Worm (Caenorhabditis elegans) whole organism, L2 larva: ENCODE data around the gene elpc-3.

Experiments used
- F13H6.1 ChIP-seq: sonication (generic microtip); optimal IDR thresholded peaks from 2 replicates; lab custom pipeline; 2016; ENCODE audit warnings: missing genetic modification characterization, missing compliant biosample characterization
- R02D3.7 ChIP-seq: fragments of 150-350 bp; optimal IDR thresholded peaks from 2 replicates; lab custom pipeline; 2014; ENCODE audit warnings: missing biosample characterization, missing genetic modification characterization
- Y55F3AM.14 ChIP-seq: fragments of 200-800 bp; sonication (Bioruptor generic); optimal IDR thresholded peaks from 2 replicates; lab custom pipeline; 2018; ENCODE audit warnings: mild to moderate bottlenecking, missing genetic modification characterization, missing compliant biosample characterization
- ZK546.5 ChIP-seq: sonication (generic microtip); optimal IDR thresholded peaks from 2 replicates; lab custom pipeline; 2017; ENCODE audit warnings: missing biosample characterization, missing genetic modification characterization
- alr-1 ChIP-seq: fragments of 150-350 bp; optimal IDR thresholded peaks from 2 replicates; lab custom pipeline; 2014; ENCODE audit warnings: missing biosample characterization, missing genetic modification characterization
- aly-2 ChIP-seq: fragments of 150-350 bp; optimal IDR thresholded peaks from 2 replicates; lab custom pipeline; 2014; ENCODE audit warnings: missing biosample characterization, missing genetic modification characterization
- ama-1 ChIP-seq: fragments of 150-350 bp; optimal IDR thresholded peaks from 2 replicates; lab custom pipeline; 2018; ENCODE audit warnings: inconsistent platforms
- blmp-1 ChIP-seq: sonication (generic microtip); optimal IDR thresholded peaks from 2 replicates; lab custom pipeline; 2017; ENCODE audit warnings: missing genetic modification characterization, mild to moderate bottlenecking, missing compliant biosample characterization, antibody characterized with exemption, moderate library complexity; ENCODE audit not compliant: insufficient read depth
- ceh-16 ChIP-seq: fragments of 150-350 bp; optimal IDR thresholded peaks from 2 replicates; lab custom pipeline; 2014; ENCODE audit warnings: missing biosample characterization, missing genetic modification characterization
- ceh-82 ChIP-seq: fragments of 150-350 bp; optimal IDR thresholded peaks from 2 replicates; lab custom pipeline; 2014; ENCODE audit warnings: missing biosample characterization, missing genetic modification characterization
- crh-2 ChIP-seq: sonication (generic microtip); optimal IDR thresholded peaks from 2 replicates; lab custom pipeline; 2017; ENCODE audit warnings: missing biosample characterization, missing genetic modification characterization
- elt-3 ChIP-seq: sonication (generic microtip); optimal IDR thresholded peaks from 2 replicates; lab custom pipeline; 2017; ENCODE audit warnings: missing biosample characterization, missing genetic modification characterization
- fos-1 ChIP-seq: fragments of 150-350 bp; optimal IDR thresholded peaks from 2 replicates; lab custom pipeline; 2014; ENCODE audit warnings: missing biosample characterization, missing genetic modification characterization
- gmeb-1 ChIP-seq: fragments of 150-350 bp; optimal IDR thresholded peaks from 2 replicates; lab custom pipeline; 2014; ENCODE audit warnings: missing biosample characterization, missing genetic modification characterization
- lin-11 ChIP-seq: fragments of 150-350 bp; sonication (generic microtip); optimal IDR thresholded peaks from 2 replicates; lab custom pipeline; 2014; ENCODE audit warnings: missing biosample characterization, missing genetic modification characterization, inconsistent platforms, mixed read lengths
- lin-13 ChIP-seq: fragments of 150-350 bp; optimal IDR thresholded peaks from 2 replicates; lab custom pipeline; 2014; ENCODE audit warnings: missing biosample characterization, missing genetic modification reagents, missing genetic modification characterization
- lin-39 ChIP-seq: fragments of 150-350 bp; optimal IDR thresholded peaks from 2 replicates; lab custom pipeline; 2014; ENCODE audit warnings: missing biosample characterization, missing genetic modification reagents, missing genetic modification characterization
- lsy-2 ChIP-seq, 2 experiments: fragments of 150-350 bp in 1 of 2; sonication (generic microtip) in 1 of 2; optimal IDR thresholded peaks; 2 replicates each; lab custom pipeline; 2014 to 2017; ENCODE audit warnings: missing biosample characterization in 2 of 2, missing genetic modification characterization in 2 of 2
- mbf-1 ChIP-seq: sonication (generic microtip); optimal IDR thresholded peaks from 2 replicates; lab custom pipeline; 2017; ENCODE audit warnings: missing biosample characterization, missing genetic modification characterization
- nhr-10 ChIP-seq: sonication (generic microtip); optimal IDR thresholded peaks from 2 replicates; lab custom pipeline; 2017; ENCODE audit warnings: missing biosample characterization, missing genetic modification characterization
- nhr-11 ChIP-seq: fragments of 150-350 bp; optimal IDR thresholded peaks from 2 replicates; lab custom pipeline; 2014; ENCODE audit warnings: missing biosample characterization, missing genetic modification characterization
- nhr-129 ChIP-seq: fragments of 150-350 bp; optimal IDR thresholded peaks from 2 replicates; lab custom pipeline; 2014; ENCODE audit warnings: missing biosample characterization, missing genetic modification characterization
- nhr-21 ChIP-seq: fragments of 150-350 bp; optimal IDR thresholded peaks from 2 replicates; lab custom pipeline; 2014; ENCODE audit warnings: missing biosample characterization, missing genetic modification characterization
- nhr-23 ChIP-seq: fragments of 150-350 bp; optimal IDR thresholded peaks from 2 replicates; lab custom pipeline; 2014; ENCODE audit warnings: missing biosample characterization, missing genetic modification reagents, missing genetic modification characterization
- nhr-237 ChIP-seq: fragments of 150-350 bp; optimal IDR thresholded peaks from 2 replicates; lab custom pipeline; 2014; ENCODE audit warnings: missing biosample characterization, missing genetic modification characterization
- nhr-6 ChIP-seq: fragments of 150-350 bp; optimal IDR thresholded peaks from 2 replicates; lab custom pipeline; 2014; ENCODE audit warnings: missing biosample characterization, missing genetic modification characterization
- nhr-77 ChIP-seq: fragments of 150-350 bp; optimal IDR thresholded peaks from 2 replicates; lab custom pipeline; 2014; ENCODE audit warnings: missing biosample characterization, missing genetic modification characterization
- peb-1 ChIP-seq: fragments of 150-350 bp; optimal IDR thresholded peaks from 2 replicates; lab custom pipeline; 2014; ENCODE audit warnings: missing biosample characterization, missing genetic modification characterization
- sem-4 ChIP-seq: fragments of 150-350 bp; optimal IDR thresholded peaks from 2 replicates; lab custom pipeline; 2014; ENCODE audit warnings: missing biosample characterization, missing genetic modification reagents, missing genetic modification characterization
- skn-1 ChIP-seq: sonication (generic microtip); optimal IDR thresholded peaks from 2 replicates; lab custom pipeline; 2017; ENCODE audit warnings: missing biosample characterization, missing genetic modification characterization
- snpc-4 ChIP-seq: fragments of 150-350 bp; optimal IDR thresholded peaks from 2 replicates; lab custom pipeline; 2014; ENCODE audit warnings: missing biosample characterization, missing genetic modification characterization
- unc-39 ChIP-seq: fragments of 150-350 bp; optimal IDR thresholded peaks from 2 replicates; lab custom pipeline; 2014; ENCODE audit warnings: missing biosample characterization, missing genetic modification characterization
- unc-62 ChIP-seq: fragments of 150-350 bp; optimal IDR thresholded peaks from 2 replicates; lab custom pipeline; 2014; ENCODE audit warnings: missing biosample characterization, missing genetic modification reagents, missing genetic modification characterization
- zag-1 ChIP-seq: fragments of 150-350 bp; optimal IDR thresholded peaks from 2 replicates; lab custom pipeline; 2014; ENCODE audit warnings: missing biosample characterization, missing genetic modification characterization
- ztf-1 ChIP-seq: fragments of 200-800 bp; sonication (Bioruptor generic); conservative IDR thresholded peaks from 2 replicates; pipeline ENCODE4 v1.3.6; 2022; ENCODE audit warnings: missing genetic modification characterization, missing compliant biosample characterization
- ztf-11 ChIP-seq: sonication (generic microtip); optimal IDR thresholded peaks from 2 replicates; lab custom pipeline; 2017; ENCODE audit warnings: missing biosample characterization, missing genetic modification characterization
- ztf-4 ChIP-seq: fragments of 150-350 bp; optimal IDR thresholded peaks from 2 replicates; lab custom pipeline; 2014; ENCODE audit warnings: missing biosample characterization, missing genetic modification characterization

elpc-3 gene

DNA sequence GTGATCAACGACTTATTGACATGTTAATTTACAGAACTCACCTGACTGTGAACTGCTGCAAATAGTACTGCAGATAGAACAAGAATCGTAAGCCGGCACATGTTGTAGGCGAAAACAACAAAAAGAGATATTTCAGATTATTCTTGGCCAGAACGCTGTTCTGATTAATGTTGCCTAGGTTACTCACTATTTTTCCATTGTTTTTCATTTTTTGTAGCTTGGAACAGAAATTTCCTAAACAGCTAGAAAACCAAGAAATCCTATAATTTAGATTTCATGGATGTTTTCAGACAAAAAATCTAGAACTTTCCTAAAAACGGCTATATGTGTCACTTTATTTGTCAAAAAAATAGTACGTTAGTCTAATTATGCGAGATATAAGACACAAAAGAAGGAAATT lies 26.7 kb downstream of the elpc-3 start, which contains the start of gene C27A7.9:
C27A7.9 (minus strand) TSS at position 101 of the 400 bp plus-strand sequence.
- TF ChIP-seq lin-13 (GFP tag; lab: Kevin White, UChicago): no peak
- TF ChIP-seq ZK546.5 (tag; lab: Kevin White, UChicago): no peak
- no peak for TF ChIP-seq peb-1 (tag; lab: Kevin White, UChicago)
- TF ChIP-seq lsy-2 (tag; optimal IDR thresholded peaks at IDR 0.05; lab: Kevin White, UChicago): no peak
- no peak for TF ChIP-seq unc-62 (GFP tag; lab: Kevin White, UChicago)
- TF ChIP-seq nhr-129 (tag; lab: Kevin White, UChicago): no peak
- TF ChIP-seq blmp-1 (tag; lab: Kevin White, UChicago): no peak
- no peak for TF ChIP-seq nhr-6 (tag; lab: Kevin White, UChicago)
- TF ChIP-seq F13H6.1 (tag; lab: Kevin White, UChicago): no peak
- TF ChIP-seq nhr-23: no peak
- no peak for TF ChIP-seq skn-1 (tag; lab: Kevin White, UChicago)
- no peak for TF ChIP-seq fos-1 (tag; lab: Kevin White, UChicago)
- TF ChIP-seq ceh-82 (tag; lab: Kevin White, UChicago): no peak
- no peak for TF ChIP-seq aly-2
- no peak for TF ChIP-seq sem-4 (tag; lab: Kevin White, UChicago)
- no peak for TF ChIP-seq snpc-4 (tag; lab: Kevin White, UChicago)
- TF ChIP-seq lin-39 (tag; lab: Kevin White, UChicago): no peak
- TF ChIP-seq nhr-77: no peak
- TF ChIP-seq ztf-4: no peak
- TF ChIP-seq, all 48 proteins: peak for 0

ce11 chrV:12153784-12154183 lies 27.4 kb downstream of the elpc-3 start:
- TF ChIP-seq unc-39 (tag; lab: Kevin White, UChicago) (no peak), nhr-6 (tag; lab: Kevin White, UChicago) (no peak), Y55F3AM.14 (GFP tag; lab: Kevin White, UChicago) (no peak), peb-1 (tag; lab: Kevin White, UChicago) (no peak), lin-11 (tag; lab: Kevin White, UChicago) (no peak), lin-39 (tag; lab: Kevin White, UChicago) (no peak), zag-1 (tag; lab: Kevin White, UChicago) (no peak), unc-62 (GFP tag; lab: Kevin White, UChicago) (no peak), gmeb-1 (no peak)

ce11 chrV:12152857-12153256 lies 28.4 kb downstream of the elpc-3 start, which contains the start of gene C27A7.8:
C27A7.8 (plus strand) TSS chrV:12153157.
- TF ChIP-seq blmp-1 (tag; lab: Kevin White, UChicago) (no peak), mbf-1 (tag; lab: Kevin White, UChicago) (no peak), nhr-11 (tag; lab: Kevin White, UChicago) (no peak), lin-13 (GFP tag; lab: Kevin White, UChicago) (no peak), nhr-77 (no peak), lsy-2 (tag; optimal IDR thresholded peaks at IDR 0.05; lab: Kevin White, UChicago) (no peak), ztf-11 (tag; lab: Kevin White, UChicago) (no peak), lin-39 (tag; lab: Kevin White, UChicago) (no peak)

DNA sequence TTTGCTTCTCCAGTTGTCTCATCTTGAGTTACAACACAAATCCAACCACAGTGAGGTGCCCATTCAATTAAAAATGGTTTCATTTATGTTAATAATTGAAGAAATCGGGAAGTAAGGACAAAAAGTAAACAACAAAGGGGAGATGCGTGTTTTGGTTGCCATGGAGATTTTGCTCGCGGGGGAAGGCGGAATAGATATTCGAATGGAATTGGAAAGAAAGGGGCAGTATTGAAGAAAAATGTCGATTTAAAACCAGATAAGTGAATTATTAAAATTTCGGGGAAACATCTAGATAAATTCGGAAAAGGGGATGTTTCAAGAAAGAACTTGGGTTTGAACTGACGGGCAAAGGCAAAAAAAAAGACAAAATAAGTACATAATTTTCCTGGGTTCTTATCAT lies 30.6 kb downstream of the elpc-3 start, which contains the start of gene che-11:
che-11 (minus strand) TSS at position 101 of the 400 bp plus-strand sequence.
- TF ChIP-seq nhr-237 (tag; lab: Kevin White, UChicago): no peak
- no peak for TF ChIP-seq ceh-16 (tag; lab: Kevin White, UChicago)
- no peak for TF ChIP-seq unc-62 (GFP tag; lab: Kevin White, UChicago)
- TF ChIP-seq lin-39 (tag; lab: Kevin White, UChicago): no peak
- TF ChIP-seq nhr-21 (tag; lab: Kevin White, UChicago): no peak
- TF ChIP-seq zag-1 (tag; lab: Kevin White, UChicago): no peak
- no peak for TF ChIP-seq lin-13 (GFP tag; lab: Kevin White, UChicago)
- no peak for TF ChIP-seq alr-1 (tag; lab: Kevin White, UChicago)
- no peak for TF ChIP-seq mbf-1 (tag; lab: Kevin White, UChicago)
- TF ChIP-seq lsy-2 (tag; optimal IDR thresholded peaks at IDR 0.05; lab: Kevin White, UChicago): no peak
- TF ChIP-seq elt-3 (tag; lab: Kevin White, UChicago): no peak
- TF ChIP-seq skn-1 (tag; lab: Kevin White, UChicago): no peak

ce11 chrV:12140625-12141024 lies 40.6 kb downstream of the elpc-3 start, which contains the start of gene C27A7.3:
C27A7.3 (plus strand) TSS chrV:12140925.
- TF ChIP-seq nhr-77 (no peak), alr-1 (tag; lab: Kevin White, UChicago) (no peak), mbf-1 (tag; lab: Kevin White, UChicago) (no peak), ZK546.5 (tag; lab: Kevin White, UChicago) (no peak), ceh-82 (tag; lab: Kevin White, UChicago) (no peak), ama-1 (lab: Kevin White, UChicago) (no peak), nhr-21 (tag; lab: Kevin White, UChicago) (no peak), crh-2 (tag; lab: Kevin White, UChicago) (no peak), blmp-1 (tag; lab: Kevin White, UChicago) (no peak), ztf-11 (tag; lab: Kevin White, UChicago) (no peak), nhr-10 (tag; lab: Kevin White, UChicago) (no peak), aly-2 (no peak), unc-62 (GFP tag; lab: Kevin White, UChicago) (no peak), lin-11 (tag; lab: Kevin White, UChicago) (no peak), R02D3.7 (no peak), ztf-1 (no peak)
